Fruit fly (Drosophila melanogaster) whole organism, embryonic: ENCODE results near the gene Atf3.

Experiments used
- Aef1 ChIP-seq: fragments of 200-800 bp; sonication (Bioruptor generic); IDR thresholded peaks from 3 replicates; pipeline ENCODE4 v1.3.6; 2022; ENCODE audit warnings: missing biosample characterization, missing genetic modification characterization
- Antp ChIP-seq: fragments of 200-800 bp; sonication (Bioruptor generic); optimal IDR thresholded peaks from 3 replicates; lab custom pipeline; 2016; ENCODE audit warnings: missing biosample characterization, missing genetic modification characterization
- CG10462 ChIP-seq: fragments of 200-800 bp; sonication (Bioruptor generic); optimal IDR thresholded peaks from 2 replicates; lab custom pipeline; 2016; ENCODE audit warnings: missing biosample characterization, missing genetic modification characterization
- CG15601 ChIP-seq: fragments of 200-800 bp; sonication (Bioruptor generic); optimal IDR thresholded peaks from 3 replicates; lab custom pipeline; 2019; ENCODE audit warnings: missing biosample characterization, mild to moderate bottlenecking, missing genetic modification characterization, moderate library complexity
- CG1602 ChIP-seq: fragments of 200-800 bp; sonication (Bioruptor generic); optimal IDR thresholded peaks from 3 replicates; lab custom pipeline; 2016; ENCODE audit warnings: missing biosample characterization, missing genetic modification characterization
- CG17385 ChIP-seq: fragments of 200-800 bp; sonication (Bioruptor generic); optimal IDR thresholded peaks from 3 replicates; lab custom pipeline; 2018; ENCODE audit warnings: missing biosample characterization, mild to moderate bottlenecking, missing genetic modification characterization
- CG17912 ChIP-seq: fragments of 200-800 bp; sonication (Bioruptor generic); optimal IDR thresholded peaks from 2 replicates; lab custom pipeline; 2018; ENCODE audit warnings: missing biosample characterization, mild to moderate bottlenecking, missing genetic modification characterization
- CG18262 ChIP-seq: fragments of 200-800 bp; optimal IDR thresholded peaks from 3 replicates; lab custom pipeline; 2019; ENCODE audit warnings: missing biosample characterization, mild to moderate bottlenecking, missing genetic modification characterization, moderate library complexity
- CG32772 ChIP-seq: fragments of 200-800 bp; sonication (Bioruptor generic); IDR thresholded peaks from 2 replicates; pipeline ENCODE4 v1.3.6; 2022; ENCODE audit warnings: missing biosample characterization, missing genetic modification characterization
- CG33213 ChIP-seq: fragments of 200-800 bp; sonication (Bioruptor generic); optimal IDR thresholded peaks from 3 replicates; lab custom pipeline; 2016; ENCODE audit warnings: missing biosample characterization, missing genetic modification characterization
- CG33557 ChIP-seq: fragments of 200-800 bp; sonication (Bioruptor generic); optimal IDR thresholded peaks from 2 replicates; lab custom pipeline; 2019; ENCODE audit warnings: missing biosample characterization, mild to moderate bottlenecking, missing genetic modification characterization, moderate library complexity
- CG34376 ChIP-seq: fragments of 200-800 bp; sonication (Bioruptor generic); optimal IDR thresholded peaks from 2 replicates; lab custom pipeline; 2018; ENCODE audit warnings: missing biosample characterization, mild to moderate bottlenecking, missing genetic modification characterization
- CG6175 ChIP-seq: fragments of 200-800 bp; sonication (Bioruptor generic); IDR thresholded peaks from 3 replicates; pipeline ENCODE4 v1.3.6; 2022; ENCODE audit warnings: missing biosample characterization, missing genetic modification characterization
- CG6654 ChIP-seq: fragments of 200-800 bp; sonication (Bioruptor generic); optimal IDR thresholded peaks from 2 replicates; lab custom pipeline; 2017; ENCODE audit warnings: missing biosample characterization, mild to moderate bottlenecking, missing genetic modification characterization
- CG6791 ChIP-seq: fragments of 200-800 bp; sonication (Bioruptor generic); IDR thresholded peaks from 3 replicates; pipeline ENCODE4 v1.3.6; 2022; ENCODE audit warnings: missing biosample characterization, missing genetic modification characterization; ENCODE audit not compliant: partially characterized antibody
- CG6813 ChIP-seq: fragments of 200-800 bp; sonication (Bioruptor generic); optimal IDR thresholded peaks from 2 replicates; lab custom pipeline; 2017; ENCODE audit warnings: missing biosample characterization, missing genetic modification characterization, mild to moderate bottlenecking, moderate library complexity, missing genetic modification reagents
- CG7745 ChIP-seq: fragments of 200-800 bp; sonication (Bioruptor generic); optimal IDR thresholded peaks from 2 replicates; lab custom pipeline; 2018; ENCODE audit warnings: missing biosample characterization, mild to moderate bottlenecking, missing genetic modification characterization, moderate library complexity
- CG7928 ChIP-seq: fragments of 200-800 bp; sonication (Bioruptor generic); optimal IDR thresholded peaks from 2 replicates; lab custom pipeline; 2017; ENCODE audit warnings: missing biosample characterization, mild to moderate bottlenecking, missing genetic modification characterization
- CG8359 ChIP-seq: fragments of 200-800 bp; sonication (Bioruptor generic); optimal IDR thresholded peaks from 2 replicates; lab custom pipeline; 2017; ENCODE audit warnings: missing biosample characterization, mild to moderate bottlenecking, missing genetic modification characterization, borderline replicate concordance
- CG8924 ChIP-seq: fragments of 200-800 bp; optimal IDR thresholded peaks from 3 replicates; lab custom pipeline; 2019; ENCODE audit warnings: missing biosample characterization, mild to moderate bottlenecking, missing genetic modification characterization, moderate library complexity
- CG9437 ChIP-seq: fragments of 200-800 bp; sonication (Bioruptor generic); optimal IDR thresholded peaks from 2 replicates; lab custom pipeline; 2018; ENCODE audit warnings: missing biosample characterization, mild to moderate bottlenecking, missing genetic modification characterization
- CG9609 ChIP-seq: fragments of 200-800 bp; sonication (Bioruptor generic); optimal IDR thresholded peaks from 3 replicates; lab custom pipeline; 2016; ENCODE audit warnings: missing biosample characterization, missing genetic modification characterization
- D19A ChIP-seq: fragments of 200-800 bp; optimal IDR thresholded peaks from 3 replicates; lab custom pipeline; 2019; ENCODE audit warnings: missing biosample characterization, mild to moderate bottlenecking, missing genetic modification characterization, moderate library complexity
- H15 ChIP-seq: fragments of 200-800 bp; sonication (Bioruptor generic); IDR thresholded peaks from 3 replicates; pipeline ENCODE4 v1.3.6; 2022; ENCODE audit warnings: missing biosample characterization, missing genetic modification characterization
- Hsf ChIP-seq: fragments of 200-800 bp; sonication (Bioruptor generic); optimal IDR thresholded peaks from 3 replicates; lab custom pipeline; 2016; ENCODE audit warnings: missing biosample characterization, missing genetic modification characterization
- Meics ChIP-seq: fragments of 200-800 bp; sonication (Bioruptor generic); optimal IDR thresholded peaks from 2 replicates; lab custom pipeline; 2017; ENCODE audit warnings: missing biosample characterization, mild to moderate bottlenecking, missing genetic modification characterization
- NC2β ChIP-seq: fragments of 200-800 bp; sonication (Bioruptor generic); optimal IDR thresholded peaks from 2 replicates; lab custom pipeline; 2016; ENCODE audit warnings: missing biosample characterization, missing genetic modification characterization
- PHDP ChIP-seq: fragments of 200-800 bp; sonication (Bioruptor generic); optimal IDR thresholded peaks from 3 replicates; lab custom pipeline; 2018; ENCODE audit warnings: missing biosample characterization, mild to moderate bottlenecking, missing genetic modification characterization, moderate library complexity
- Pdp1 ChIP-seq, 2 experiments: fragments of 200-800 bp; sonication (Bioruptor generic); optimal IDR thresholded peaks; 3 replicates each; lab custom pipeline; 2016; ENCODE audit warnings: missing biosample characterization in 2 of 2, missing genetic modification characterization in 2 of 2, mild to moderate bottlenecking in 1 of 2, moderate library complexity in 1 of 2
- Sox100B ChIP-seq: fragments of 200-800 bp; sonication (Bioruptor generic); optimal IDR thresholded peaks from 3 replicates; lab custom pipeline; 2018; ENCODE audit warnings: missing biosample characterization, mild to moderate bottlenecking, missing genetic modification characterization
- YL-1 ChIP-seq: fragments of 200-800 bp; sonication (Bioruptor generic); optimal IDR thresholded peaks from 3 replicates; lab custom pipeline; 2017; ENCODE audit warnings: missing biosample characterization, mild to moderate bottlenecking, missing genetic modification characterization
- ab ChIP-seq: fragments of 200-800 bp; sonication (Bioruptor generic); optimal IDR thresholded peaks from 2 replicates; lab custom pipeline; 2016; ENCODE audit warnings: missing biosample characterization, missing genetic modification characterization
- ato ChIP-seq: fragments of 200-800 bp; sonication (Bioruptor generic); IDR thresholded peaks from 2 replicates; pipeline ENCODE4 v1.3.6; 2022; ENCODE audit warnings: missing biosample characterization, missing genetic modification characterization; ENCODE audit not compliant: partially characterized antibody
- az2 ChIP-seq: fragments of 200-800 bp; sonication (Bioruptor generic); optimal IDR thresholded peaks from 3 replicates; lab custom pipeline; 2016; ENCODE audit warnings: missing biosample characterization, missing genetic modification characterization
- croc ChIP-seq: fragments of 200-800 bp; sonication (Bioruptor generic); conservative IDR thresholded peaks from 3 replicates; pipeline ENCODE4 v1.3.6; 2022; ENCODE audit warnings: missing biosample characterization, missing genetic modification characterization
- crp ChIP-seq, 2 experiments: fragments of 200-800 bp; sonication (Bioruptor generic); optimal IDR thresholded peaks; 2 replicates in 1 of 2; 3 replicates in 1 of 2; lab custom pipeline; 2017; ENCODE audit warnings: missing biosample characterization in 2 of 2, missing genetic modification characterization in 2 of 2, mild to moderate bottlenecking in 1 of 2, moderate library complexity in 1 of 2
- fd64A ChIP-seq: fragments of 200-800 bp; sonication (Bioruptor generic); optimal IDR thresholded peaks from 3 replicates; lab custom pipeline; 2018; ENCODE audit warnings: missing biosample characterization, mild to moderate bottlenecking, missing genetic modification characterization
- kay ChIP-seq: fragments of 200-800 bp; sonication (Bioruptor generic); optimal IDR thresholded peaks from 2 replicates; lab custom pipeline; 2016; ENCODE audit warnings: missing biosample characterization, missing genetic modification characterization
- onecut ChIP-seq: fragments of 200-800 bp; sonication (Bioruptor generic); IDR thresholded peaks from 2 replicates; pipeline ENCODE4 v1.3.6; 2022; ENCODE audit warnings: missing biosample characterization, missing genetic modification characterization
- phol ChIP-seq: fragments of 200-800 bp; sonication (Bioruptor generic); optimal IDR thresholded peaks from 3 replicates; lab custom pipeline; 2018; ENCODE audit warnings: missing biosample characterization, mild to moderate bottlenecking, missing genetic modification characterization, moderate library complexity
- pita ChIP-seq: fragments of 200-800 bp; sonication (Bioruptor generic); optimal IDR thresholded peaks from 2 replicates; lab custom pipeline; 2017; ENCODE audit warnings: missing biosample characterization, mild to moderate bottlenecking, missing genetic modification characterization
- pnt ChIP-seq: fragments of 200-800 bp; sonication (Bioruptor generic); optimal IDR thresholded peaks from 3 replicates; lab custom pipeline; 2016; ENCODE audit warnings: missing biosample characterization, missing genetic modification characterization
- psq ChIP-seq: fragments of 200-800 bp; sonication (Bioruptor generic); optimal IDR thresholded peaks from 2 replicates; lab custom pipeline; 2017; ENCODE audit warnings: missing biosample characterization, missing genetic modification characterization
- sc ChIP-seq, 3 experiments: fragments of >200 bp in 2 of 3; fragments of 200-800 bp in 1 of 3; sonication (Bioruptor generic) in 1 of 3; optimal IDR thresholded peaks; 2 replicates in 2 of 3; 3 replicates in 1 of 3; lab custom pipeline; 2017; ENCODE audit warnings: mild to moderate bottlenecking in 1 of 3, missing biosample characterization in 1 of 3, missing genetic modification characterization in 1 of 3, missing genetic modification reagents in 1 of 3
- sima ChIP-seq: fragments of 200-800 bp; sonication (Bioruptor generic); optimal IDR thresholded peaks from 2 replicates; lab custom pipeline; 2016; ENCODE audit warnings: missing biosample characterization, missing genetic modification characterization
- sisA ChIP-seq: fragments of 200-800 bp; sonication (Bioruptor generic); IDR thresholded peaks from 2 replicates; pipeline ENCODE4 v1.3.6; 2022; ENCODE audit warnings: missing biosample characterization, missing genetic modification characterization
- tin ChIP-seq: fragments of 200-800 bp; sonication (Bioruptor generic); optimal IDR thresholded peaks from 3 replicates; lab custom pipeline; 2016; ENCODE audit warnings: missing biosample characterization, missing genetic modification characterization
- vvl ChIP-seq: fragments of 200-800 bp; sonication (Bioruptor generic); IDR thresholded peaks from 2 replicates; pipeline ENCODE4 v1.3.6; 2022; ENCODE audit warnings: missing biosample characterization, missing genetic modification characterization

Gene Atf3

DNA sequence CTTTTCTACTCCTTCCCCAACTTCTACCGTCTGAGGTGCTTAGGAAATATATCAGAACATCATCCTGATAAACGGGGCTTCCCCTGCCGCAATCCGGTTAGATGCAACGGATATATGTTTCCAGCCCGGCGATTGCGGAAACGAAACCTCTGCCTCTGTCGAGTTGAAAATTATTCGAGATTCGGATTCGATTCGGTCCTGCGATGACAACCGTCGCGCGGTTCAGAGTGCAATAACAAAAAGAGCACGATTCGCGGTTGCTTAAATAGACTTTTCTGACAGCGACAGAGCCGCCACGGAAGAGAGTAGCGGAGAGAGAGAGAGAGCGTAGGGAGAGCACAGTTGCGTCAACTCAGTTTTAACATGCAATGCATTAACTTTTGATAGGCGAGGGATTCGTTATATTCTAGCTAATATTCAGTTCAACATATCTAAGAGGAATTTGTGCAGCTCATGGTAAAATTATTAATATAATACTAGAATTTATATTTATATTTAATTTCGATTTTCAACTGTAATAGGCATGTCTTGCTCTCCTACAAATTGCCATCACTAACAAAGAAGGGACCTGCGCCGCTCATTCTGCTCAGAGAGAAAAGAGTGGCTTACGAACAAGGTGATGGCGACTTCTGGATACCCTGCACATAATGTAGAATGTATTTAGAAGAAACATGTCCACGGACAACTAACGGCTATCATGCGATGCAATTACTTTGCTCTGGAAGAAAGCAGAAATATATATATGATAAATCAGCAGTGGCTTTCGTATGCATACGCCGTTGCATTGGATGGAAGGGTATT lies 40.1 kb downstream of the Atf3 start (continued):
- no peak for TF ChIP-seq ab (GFP tag; lab: Kevin White, UChicago)
- no peak for TF ChIP-seq CG17912
- peak; percentile 72 for TF ChIP-seq az2 (GFP tag; lab: Kevin White, UChicago)
- peak; percentile 76 for TF ChIP-seq CG33557
- no peak for TF ChIP-seq pita (GFP tag; lab: Kevin White, UChicago)
- TF ChIP-seq vvl (GFP tag; lab: Robert Waterston, UW) = peak; percentile 92
- peak; percentile 61 for TF ChIP-seq pnt (GFP tag; lab: Kevin White, UChicago)
- TF ChIP-seq CG34376 (GFP tag; lab: Kevin White, UChicago) = no peak
- TF ChIP-seq Sox100B (GFP tag; lab: Kevin White, UChicago) = peak; percentile 77
- TF ChIP-seq Aef1 = peak; percentile 72
- TF ChIP-seq kay = no peak
- TF ChIP-seq CG18262 (tag; lab: Kevin White, UChicago) = peak; percentile 88
- TF ChIP-seq CG8924 (tag; lab: Kevin White, UChicago) = peak; percentile 81
- peak; percentile 100 for TF ChIP-seq D19A (tag; lab: Kevin White, UChicago)
- peak; percentile 73 for TF ChIP-seq Meics (GFP tag; lab: Kevin White, UChicago)
- peak; percentile 62 for TF ChIP-seq Antp (GFP tag; lab: Kevin White, UChicago)
- TF ChIP-seq sisA = peak; percentile 81
- TF ChIP-seq phol (tag; lab: Kevin White, UChicago) = peak; percentile 83
- peak; percentile 82 for TF ChIP-seq psq (GFP tag; lab: Kevin White, UChicago)
- TF ChIP-seq CG10462 (GFP tag; lab: Kevin White, UChicago) = peak; percentile 9
- TF ChIP-seq CG32772 (GFP tag; lab: Robert Waterston, UW) = peak; percentile 69
- TF ChIP-seq tin = peak; percentile 63
- peak in 1 of 2 experiments; percentile 38 for TF ChIP-seq crp (GFP tag; optimal IDR thresholded peaks at IDR 0.05; lab: Kevin White, UChicago)
- TF ChIP-seq CG17385 (GFP tag; lab: Kevin White, UChicago) = peak; percentile 56
- TF ChIP-seq Hsf = peak; percentile 61
- no peak for TF ChIP-seq YL-1 (GFP tag; lab: Kevin White, UChicago)
- TF ChIP-seq sc (optimal IDR thresholded peaks at IDR 0.05; lab: Kevin White, UChicago) = no peak
- TF ChIP-seq sc (GFP tag; optimal IDR thresholded peaks at IDR 0.05; lab: Kevin White, UChicago) = peak; percentile 73
- peak; percentile 71 for TF ChIP-seq CG15601 (tag; lab: Kevin White, UChicago)
- TF ChIP-seq CG8359 (GFP tag; lab: Kevin White, UChicago) = peak; percentile 59
- TF ChIP-seq onecut = peak; percentile 79
- peak; percentile 68 for TF ChIP-seq fd64A (GFP tag; lab: Kevin White, UChicago)
- TF ChIP-seq CG6175 = 0 out of 3 replicates have a peak, but pooled peaks have one; percentile 47
- peak; percentile 20 for TF ChIP-seq NC2β (GFP tag; lab: Kevin White, UChicago)
- TF ChIP-seq ato = no peak
- no peak for TF ChIP-seq CG7745
- peak; percentile 67 for TF ChIP-seq CG6813 (GFP tag; lab: Kevin White, UChicago)
- peak; percentile 82 for TF ChIP-seq CG9609 (GFP tag; lab: Kevin White, UChicago)
- TF ChIP-seq H15 (GFP tag; lab: Robert Waterston, UW) = peak; percentile 71; the same call in 2 of the 3 replicates
- TF ChIP-seq Pdp1 (GFP tag; optimal IDR thresholded peaks at IDR 0.05; lab: Kevin White, UChicago) = peak; percentile 52 to 73
- TF ChIP-seq PHDP = peak; percentile 85
- TF ChIP-seq CG1602 (GFP tag; lab: Kevin White, UChicago) = peak; percentile 67
- no peak for TF ChIP-seq CG7928 (GFP tag; lab: Kevin White, UChicago)
- TF ChIP-seq CG33213 (GFP tag; lab: Kevin White, UChicago) = peak; percentile 66
- peak; percentile 68 for TF ChIP-seq croc (GFP tag; lab: Robert Waterston, UW)
- no peak for TF ChIP-seq CG6791 (GFP tag; lab: Robert Waterston, UW)
- TF ChIP-seq sima (GFP tag; lab: Kevin White, UChicago) = peak; percentile 11
- peak; percentile 68 for TF ChIP-seq CG6654 (GFP tag; lab: Kevin White, UChicago)
- TF ChIP-seq CG9437 = peak; percentile 53
